Fruit fly (Drosophila melanogaster) whole organism, embryonic: ENCODE results near the gene BHD.

Source experiments
- Atf6 ChIP-seq: fragments of 200-800 bp; sonication (Bioruptor generic); IDR thresholded peaks from 2 replicates; pipeline ENCODE4 v1.3.6; 2022; ENCODE audit warnings: missing biosample characterization, missing genetic modification characterization
- B-H2 ChIP-seq: fragments of 200-800 bp; sonication (Bioruptor generic); optimal IDR thresholded peaks from 2 replicates; lab custom pipeline; 2018; ENCODE audit warnings: missing biosample characterization, mild to moderate bottlenecking, missing genetic modification characterization
- Blimp-1 ChIP-seq: fragments of 200-800 bp; sonication (Bioruptor generic); optimal IDR thresholded peaks from 3 replicates; lab custom pipeline; 2018; ENCODE audit warnings: missing biosample characterization, missing genetic modification characterization, mild to moderate bottlenecking, moderate library complexity, missing genetic modification reagents
- BtbVII ChIP-seq: fragments of 200-800 bp; sonication (Bioruptor generic); optimal IDR thresholded peaks from 3 replicates; lab custom pipeline; 2017; ENCODE audit warnings: missing biosample characterization, mild to moderate bottlenecking, missing genetic modification characterization
- CG10267 ChIP-seq: fragments of 200-800 bp; sonication (Bioruptor generic); optimal IDR thresholded peaks from 2 replicates; lab custom pipeline; 2018; ENCODE audit warnings: missing biosample characterization, mild to moderate bottlenecking, missing genetic modification characterization, moderate library complexity
- CG11093 ChIP-seq: fragments of 200-800 bp; sonication (Bioruptor generic); IDR thresholded peaks from 3 replicates; pipeline ENCODE4 v1.3.6; 2022; ENCODE audit warnings: missing biosample characterization, missing genetic modification characterization
- CG12155 ChIP-seq: fragments of 200-800 bp; sonication (Bioruptor generic); optimal IDR thresholded peaks from 3 replicates; lab custom pipeline; 2016; ENCODE audit warnings: missing biosample characterization, missing genetic modification characterization
- CG13123 ChIP-seq: fragments of 200-800 bp; sonication (Bioruptor generic); optimal IDR thresholded peaks from 2 replicates; lab custom pipeline; 2016; ENCODE audit warnings: missing biosample characterization, missing genetic modification characterization
- CG14441 ChIP-seq: fragments of 200-800 bp; sonication (Bioruptor generic); IDR thresholded peaks from 2 replicates; pipeline ENCODE4 v1.3.6; 2022; ENCODE audit warnings: missing biosample characterization, missing genetic modification characterization
- CG15479 ChIP-seq: fragments of 200-800 bp; sonication (Bioruptor generic); optimal IDR thresholded peaks from 3 replicates; lab custom pipeline; 2019; ENCODE audit warnings: missing biosample characterization, mild to moderate bottlenecking, missing genetic modification characterization, moderate library complexity
- CG17361 ChIP-seq: fragments of 200-800 bp; sonication (Bioruptor generic); IDR thresholded peaks from 3 replicates; pipeline ENCODE4 v1.3.6; 2022; ENCODE audit warnings: missing biosample characterization, missing genetic modification characterization
- CG1792 ChIP-seq: fragments of 200-800 bp; sonication (Bioruptor generic); optimal IDR thresholded peaks from 2 replicates; lab custom pipeline; 2016; ENCODE audit warnings: missing biosample characterization, missing genetic modification characterization
- CG1832 ChIP-seq: fragments of 200-800 bp; sonication (Bioruptor generic); optimal IDR thresholded peaks from 2 replicates; lab custom pipeline; 2017; ENCODE audit warnings: missing biosample characterization, mild to moderate bottlenecking, missing genetic modification characterization, inconsistent platforms
- CG30020 ChIP-seq: fragments of 200-800 bp; optimal IDR thresholded peaks from 2 replicates; lab custom pipeline; 2019; ENCODE audit warnings: missing biosample characterization, mild to moderate bottlenecking, missing genetic modification characterization, moderate library complexity
- CG30431 ChIP-seq: fragments of 200-800 bp; sonication (Bioruptor generic); optimal IDR thresholded peaks from 2 replicates; lab custom pipeline; 2017; ENCODE audit warnings: missing biosample characterization, missing genetic modification characterization
- CG4282 ChIP-seq: fragments of 200-800 bp; sonication (Bioruptor generic); optimal IDR thresholded peaks from 2 replicates; lab custom pipeline; 2016; ENCODE audit warnings: missing biosample characterization, missing genetic modification characterization
- CG4617 ChIP-seq: fragments of 200-800 bp; sonication (Bioruptor generic); optimal IDR thresholded peaks from 3 replicates; lab custom pipeline; 2016; ENCODE audit warnings: missing biosample characterization, missing genetic modification characterization, borderline replicate concordance
- CG4707 ChIP-seq: fragments of 200-800 bp; sonication (Bioruptor generic); optimal IDR thresholded peaks from 2 replicates; lab custom pipeline; 2018; ENCODE audit warnings: missing biosample characterization, mild to moderate bottlenecking, missing genetic modification characterization, moderate library complexity
- CG4730 ChIP-seq: fragments of 200-800 bp; sonication (Bioruptor generic); IDR thresholded peaks from 2 replicates; pipeline ENCODE4 v1.3.6; 2022; ENCODE audit warnings: missing biosample characterization, missing genetic modification characterization
- CG6175 ChIP-seq: fragments of 200-800 bp; sonication (Bioruptor generic); IDR thresholded peaks from 3 replicates; pipeline ENCODE4 v1.3.6; 2022; ENCODE audit warnings: missing biosample characterization, missing genetic modification characterization
- CG8281 ChIP-seq: fragments of 200-800 bp; sonication (Bioruptor generic); optimal IDR thresholded peaks from 2 replicates; lab custom pipeline; 2018; ENCODE audit warnings: missing biosample characterization, mild to moderate bottlenecking, missing genetic modification characterization, moderate library complexity
- CG9215 ChIP-seq: fragments of 200-800 bp; sonication (Bioruptor generic); IDR thresholded peaks from 2 replicates; pipeline ENCODE4 v1.3.6; 2022; ENCODE audit warnings: missing biosample characterization, missing genetic modification characterization
- CG9932 ChIP-seq: fragments of 200-800 bp; sonication (Bioruptor generic); IDR thresholded peaks from 2 replicates; pipeline ENCODE4 v1.3.6; 2022; ENCODE audit warnings: missing biosample characterization, missing genetic modification characterization
- H2.0 ChIP-seq: fragments of 200-800 bp; sonication (Bioruptor generic); IDR thresholded peaks from 2 replicates; pipeline ENCODE4 v1.3.6; 2022; ENCODE audit warnings: missing biosample characterization, missing genetic modification characterization
- HLH4C ChIP-seq: fragments of 200-800 bp; sonication (Bioruptor generic); IDR thresholded peaks from 3 replicates; pipeline ENCODE4 v1.3.6; 2022; ENCODE audit warnings: missing biosample characterization, missing genetic modification characterization; ENCODE audit not compliant: partially characterized antibody
- Hey ChIP-seq: fragments of 200-800 bp; sonication (Bioruptor generic); optimal IDR thresholded peaks from 3 replicates; lab custom pipeline; 2018; ENCODE audit warnings: missing biosample characterization, mild to moderate bottlenecking, missing genetic modification characterization
- Hr39 ChIP-seq: fragments of >200 bp; optimal IDR thresholded peaks from 2 replicates; lab custom pipeline; 2017
- MBD-R2 ChIP-seq: fragments of 200-800 bp; sonication (Bioruptor generic); IDR thresholded peaks from 2 replicates; pipeline ENCODE4 v1.3.6; 2022; ENCODE audit warnings: missing biosample characterization, missing genetic modification characterization
- Max ChIP-seq: fragments of 200-800 bp; sonication (Bioruptor generic); optimal IDR thresholded peaks from 2 replicates; lab custom pipeline; 2016; ENCODE audit warnings: missing biosample characterization, mild to moderate bottlenecking, missing genetic modification characterization
- Med ChIP-seq: fragments of 200-800 bp; sonication (Bioruptor generic); peaks from one replicate; lab custom pipeline; 2016; ENCODE audit warnings: missing biosample characterization, missing genetic modification characterization, mild to moderate bottlenecking, inconsistent platforms, moderate library complexity
- NFAT ChIP-seq: fragments of 200-800 bp; sonication (Bioruptor generic); IDR thresholded peaks from 2 replicates; pipeline ENCODE4 v1.3.6; 2022; ENCODE audit warnings: missing biosample characterization, missing genetic modification characterization
- YL-1 ChIP-seq: fragments of 200-800 bp; sonication (Bioruptor generic); optimal IDR thresholded peaks from 3 replicates; lab custom pipeline; 2017; ENCODE audit warnings: missing biosample characterization, mild to moderate bottlenecking, missing genetic modification characterization
- cas ChIP-seq: fragments of 200-800 bp; sonication (Bioruptor generic); IDR thresholded peaks from 2 replicates; pipeline ENCODE4 v1.3.6; 2022; ENCODE audit warnings: missing biosample characterization, missing genetic modification characterization
- cg ChIP-seq: fragments of 200-800 bp; sonication (Bioruptor generic); optimal IDR thresholded peaks from 3 replicates; lab custom pipeline; 2019; ENCODE audit warnings: missing biosample characterization, mild to moderate bottlenecking, missing genetic modification characterization, moderate library complexity
- croc ChIP-seq: fragments of 200-800 bp; sonication (Bioruptor generic); conservative IDR thresholded peaks from 3 replicates; pipeline ENCODE4 v1.3.6; 2022; ENCODE audit warnings: missing biosample characterization, missing genetic modification characterization
- cwo ChIP-seq: fragments of 200-800 bp; sonication (Bioruptor generic); optimal IDR thresholded peaks from 3 replicates; lab custom pipeline; 2017; ENCODE audit warnings: missing biosample characterization, missing genetic modification characterization, mild to moderate bottlenecking, moderate library complexity, missing genetic modification reagents
- fd3F ChIP-seq: fragments of 200-800 bp; sonication (Bioruptor generic); optimal IDR thresholded peaks from 2 replicates; lab custom pipeline; 2018; ENCODE audit warnings: missing biosample characterization, mild to moderate bottlenecking, missing genetic modification characterization, moderate library complexity
- fu2 ChIP-seq: fragments of 200-800 bp; sonication (Bioruptor generic); optimal IDR thresholded peaks from 2 replicates; lab custom pipeline; 2016; ENCODE audit warnings: missing biosample characterization, missing genetic modification characterization
- gsb-n ChIP-seq: fragments of 200-800 bp; sonication (Bioruptor generic); optimal IDR thresholded peaks from 3 replicates; lab custom pipeline; 2018; ENCODE audit warnings: missing biosample characterization, mild to moderate bottlenecking, missing genetic modification characterization
- mam ChIP-seq: fragments of 200-800 bp; sonication (Bioruptor generic); optimal IDR thresholded peaks from 3 replicates; lab custom pipeline; 2016; ENCODE audit warnings: missing biosample characterization, missing genetic modification characterization
- nmo ChIP-seq: fragments of 200-800 bp; sonication (Bioruptor generic); optimal IDR thresholded peaks from 2 replicates; lab custom pipeline; 2018; ENCODE audit warnings: missing biosample characterization, mild to moderate bottlenecking, missing genetic modification characterization, moderate library complexity
- pita ChIP-seq: fragments of 200-800 bp; sonication (Bioruptor generic); optimal IDR thresholded peaks from 2 replicates; lab custom pipeline; 2017; ENCODE audit warnings: missing biosample characterization, mild to moderate bottlenecking, missing genetic modification characterization
- row ChIP-seq: fragments of 200-800 bp; sonication (Bioruptor generic); IDR thresholded peaks from 3 replicates; pipeline ENCODE4 v1.3.6; 2022; ENCODE audit warnings: missing biosample characterization, missing genetic modification characterization
- shn ChIP-seq: fragments of 200-800 bp; sonication (Bioruptor generic); optimal IDR thresholded peaks from 3 replicates; lab custom pipeline; 2016; ENCODE audit warnings: missing biosample characterization, missing genetic modification characterization
- sna ChIP-seq: fragments of 200-800 bp; sonication (Bioruptor generic); IDR thresholded peaks from 2 replicates; pipeline ENCODE4 v1.3.6; 2022; ENCODE audit warnings: missing biosample characterization, missing genetic modification characterization; ENCODE audit not compliant: partially characterized antibody
- stwl ChIP-seq: fragments of 200-800 bp; sonication (Bioruptor generic); optimal IDR thresholded peaks from 3 replicates; lab custom pipeline; 2018; ENCODE audit warnings: missing biosample characterization, mild to moderate bottlenecking, missing genetic modification characterization, moderate library complexity
- tup ChIP-seq: fragments of 200-800 bp; sonication (Bioruptor generic); optimal IDR thresholded peaks from 2 replicates; lab custom pipeline; 2016; ENCODE audit warnings: missing biosample characterization, mild to moderate bottlenecking, missing genetic modification characterization, moderate library complexity
- unc-4 ChIP-seq: fragments of 200-800 bp; sonication (Bioruptor generic); IDR thresholded peaks from 2 replicates; pipeline ENCODE4 v1.3.6; 2022; ENCODE audit warnings: missing biosample characterization, missing genetic modification characterization; ENCODE audit not compliant: partially characterized antibody
- unpg ChIP-seq: fragments of 200-800 bp; sonication (Bioruptor generic); optimal IDR thresholded peaks from 3 replicates; lab custom pipeline; 2018; ENCODE audit warnings: missing biosample characterization, mild to moderate bottlenecking, missing genetic modification characterization, moderate library complexity
- zen ChIP-seq: fragments of 200-800 bp; sonication (Bioruptor generic); optimal IDR thresholded peaks from 3 replicates; lab custom pipeline; 2018; ENCODE audit warnings: missing biosample characterization, mild to moderate bottlenecking, missing genetic modification characterization, moderate library complexity
- zen2 ChIP-seq: fragments of 200-800 bp; sonication (Bioruptor generic); IDR thresholded peaks from 3 replicates; pipeline ENCODE4 v1.3.6; 2022; ENCODE audit warnings: missing biosample characterization, missing genetic modification characterization; ENCODE audit not compliant: partially characterized antibody

The BHD gene

DNA sequence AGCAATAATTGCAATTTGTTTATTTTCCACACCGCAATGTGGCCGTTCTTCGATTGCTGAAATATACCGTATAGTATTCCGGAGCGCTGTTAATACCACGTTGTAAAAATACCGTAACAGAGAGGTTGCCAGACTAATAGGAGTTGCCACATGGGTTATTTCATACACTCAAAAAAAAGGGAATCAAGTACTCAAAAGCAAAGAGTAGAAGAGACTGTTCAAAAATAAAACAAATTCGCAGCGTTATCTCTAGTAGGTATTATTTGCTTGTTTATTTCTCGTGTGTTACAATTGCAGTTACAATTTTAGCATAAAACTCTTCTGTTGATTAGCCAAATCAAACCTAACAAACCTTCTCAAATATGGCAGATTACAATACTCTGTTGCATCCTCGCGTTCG is 12.1 kb downstream of the BHD start, which contains the start of gene MED4 (continued):
- TF ChIP-seq shn (GFP tag; lab: Kevin White, UChicago): peak; percentile 82
- peak; percentile 18 for TF ChIP-seq CG8281 (tag; lab: Kevin White, UChicago)
- TF ChIP-seq cg (GFP tag; lab: Kevin White, UChicago): no peak
- TF ChIP-seq Hey (tag; lab: Kevin White, UChicago): no peak
- peak; percentile 41; the same call in 1 of the 3 replicates for TF ChIP-seq croc (GFP tag; lab: Robert Waterston, UW)
- no peak for TF ChIP-seq CG15479 (GFP tag; lab: Kevin White, UChicago)
- TF ChIP-seq CG30431: peak; percentile 42
- peak; percentile 58 for TF ChIP-seq CG1792 (GFP tag; lab: Kevin White, UChicago)
- TF ChIP-seq zen2 (GFP tag; lab: Robert Waterston, UW): no peak
- TF ChIP-seq CG4730 (GFP tag; lab: Robert Waterston, UW): peak; percentile 61
- TF ChIP-seq Max: peak; percentile 69
- TF ChIP-seq NFAT (GFP tag; lab: Robert Waterston, UW): peak; percentile 85
- peak; percentile 73 for TF ChIP-seq CG30020
- TF ChIP-seq cwo (GFP tag; lab: Kevin White, UChicago): peak; percentile 33
- TF ChIP-seq CG10267 (tag; lab: Kevin White, UChicago): peak; percentile 66
- TF ChIP-seq CG4707: no peak
- peak; percentile 82 for TF ChIP-seq CG12155 (GFP tag; lab: Kevin White, UChicago)
- TF ChIP-seq CG4617 (GFP tag; lab: Kevin White, UChicago): peak; percentile 93
- peak; percentile 58; the same call in 2 of the 3 replicates for TF ChIP-seq CG6175 (GFP tag; lab: Robert Waterston, UW)
- TF ChIP-seq nmo (GFP tag; lab: Kevin White, UChicago): peak; percentile 74
- TF ChIP-seq fu2: peak; percentile 88
- peak; percentile 66 for TF ChIP-seq CG17361 (GFP tag; lab: Robert Waterston, UW)
- TF ChIP-seq CG9215: peak; percentile 63
- TF ChIP-seq zen (tag; lab: Kevin White, UChicago): peak; percentile 68
- TF ChIP-seq HLH4C (GFP tag; lab: Robert Waterston, UW): no peak
- peak; percentile 83 for TF ChIP-seq row (GFP tag; lab: Robert Waterston, UW)
- TF ChIP-seq Atf6: peak; percentile 78
- TF ChIP-seq fd3F (GFP tag; lab: Kevin White, UChicago): peak; percentile 72
- TF ChIP-seq gsb-n (tag; lab: Kevin White, UChicago): peak; percentile 65
- peak; percentile 74 for TF ChIP-seq CG14441 (GFP tag; lab: Robert Waterston, UW)
- peak; percentile 80 for TF ChIP-seq CG9932
- TF ChIP-seq CG4282 (GFP tag; lab: Kevin White, UChicago): peak; percentile 50
- TF ChIP-seq unc-4 (GFP tag; lab: Robert Waterston, UW): peak; percentile 14; the same call in 1 of the 2 replicates
- peak; percentile 72 for TF ChIP-seq H2.0
- peak; percentile 97 for TF ChIP-seq Med
- peak; percentile 94 for TF ChIP-seq MBD-R2
- TF ChIP-seq tup (GFP tag; lab: Kevin White, UChicago): peak; percentile 28
- TF ChIP-seq CG1832 (GFP tag; lab: Kevin White, UChicago): no peak
- no peak for TF ChIP-seq pita
- peak; percentile 45 for TF ChIP-seq B-H2 (GFP tag; lab: Kevin White, UChicago)
- peak; percentile 68 for TF ChIP-seq YL-1 (GFP tag; lab: Kevin White, UChicago)
- peak; percentile 71 for TF ChIP-seq CG13123 (GFP tag; lab: Kevin White, UChicago)
- no peak; the same call in 2 of the 3 replicates for TF ChIP-seq CG11093
- TF ChIP-seq stwl (tag; lab: Kevin White, UChicago): peak; percentile 76
- TF ChIP-seq sna: no peak
- no peak for TF ChIP-seq Hr39 (lab: Kevin White, UChicago)
- TF ChIP-seq cas (GFP tag; lab: Robert Waterston, UW): no peak
- peak; percentile 77 for TF ChIP-seq unpg
- peak; percentile 63 for TF ChIP-seq Blimp-1 (GFP tag; lab: Kevin White, UChicago)
- peak; percentile 91 for TF ChIP-seq mam (GFP tag; lab: Kevin White, UChicago)
- peak; percentile 75 for TF ChIP-seq BtbVII
